Worm (Caenorhabditis elegans) whole organism, L2 larva: ENCODE measurements around the gene F48B9.3.

ENCODE experiments used
- ama-1 ChIP-seq: fragments of 150-350 bp; optimal IDR thresholded peaks from 2 replicates; lab custom pipeline; 2018; ENCODE audit warnings: inconsistent platforms
- fos-1 ChIP-seq: fragments of 150-350 bp; optimal IDR thresholded peaks from 2 replicates; lab custom pipeline; 2014; ENCODE audit warnings: missing biosample characterization, missing genetic modification characterization
- sma-9 ChIP-seq, 2 experiments: fragments of 150-350 bp in 1 of 2; sonication (generic microtip) in 1 of 2; optimal IDR thresholded peaks; 2 replicates each; lab custom pipeline; 2014 to 2016; ENCODE audit warnings: missing genetic modification characterization in 2 of 2, mild to moderate bottlenecking in 1 of 2, missing biosample characterization in 1 of 2, missing compliant biosample characterization in 1 of 2, missing genetic modification reagents in 1 of 2, moderate library complexity in 1 of 2
- snpc-4 ChIP-seq: fragments of 150-350 bp; optimal IDR thresholded peaks from 2 replicates; lab custom pipeline; 2014; ENCODE audit warnings: missing biosample characterization, missing genetic modification characterization
- unc-55 ChIP-seq: fragments of 150-350 bp; sonication (generic microtip); optimal IDR thresholded peaks from 3 replicates; lab custom pipeline; 2014; ENCODE audit warnings: missing biosample characterization, missing genetic modification reagents, missing genetic modification characterization
- unc-62 ChIP-seq: fragments of 150-350 bp; optimal IDR thresholded peaks from 2 replicates; lab custom pipeline; 2014; ENCODE audit warnings: missing biosample characterization, missing genetic modification reagents, missing genetic modification characterization
- zag-1 ChIP-seq: fragments of 150-350 bp; optimal IDR thresholded peaks from 2 replicates; lab custom pipeline; 2014; ENCODE audit warnings: missing biosample characterization, missing genetic modification characterization
- ztf-11 ChIP-seq: sonication (generic microtip); optimal IDR thresholded peaks from 2 replicates; lab custom pipeline; 2017; ENCODE audit warnings: missing biosample characterization, missing genetic modification characterization

DNA sequence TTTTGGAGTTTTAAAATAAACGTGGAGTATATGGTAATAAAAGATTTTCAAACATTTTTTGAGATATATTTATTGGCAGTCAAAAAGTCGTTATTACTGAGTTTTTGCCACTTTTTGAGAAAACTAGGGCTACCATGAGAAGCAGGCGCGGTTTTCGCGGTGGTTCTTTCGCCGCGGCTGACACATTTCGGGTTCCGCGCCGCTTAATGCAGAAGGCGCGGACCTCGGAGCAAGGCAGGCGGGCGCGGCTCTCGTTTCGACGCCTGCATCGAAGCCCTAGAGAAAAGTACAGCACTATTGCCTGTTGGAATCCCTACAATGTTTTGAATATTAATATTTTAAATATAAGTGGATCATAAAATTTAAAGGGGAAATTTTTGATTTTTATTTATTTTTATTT, 54.6 kb downstream of the F48B9.3 start:
- no peak for TF ChIP-seq fos-1 (tag; lab: Kevin White, UChicago)
- no peak for TF ChIP-seq unc-55 (GFP tag; lab: Kevin White, UChicago)
- TF ChIP-seq sma-9 (GFP tag; optimal IDR thresholded peaks at IDR 0.05; lab: Kevin White, UChicago): no peak
- TF ChIP-seq sma-9 (tag; optimal IDR thresholded peaks at IDR 0.05; lab: Kevin White, UChicago): no peak
- no peak for TF ChIP-seq ztf-11
- TF ChIP-seq ama-1 (lab: Kevin White, UChicago): no peak
- no peak for TF ChIP-seq unc-62 (GFP tag; lab: Kevin White, UChicago)
- TF ChIP-seq snpc-4 (tag; lab: Kevin White, UChicago): peak; percentile 49
- TF ChIP-seq zag-1 (tag; lab: Kevin White, UChicago): no peak
